Fruit fly (Drosophila melanogaster): Measurements from ENCODE around the gene CG17258.

Gene CG17258

DNA sequence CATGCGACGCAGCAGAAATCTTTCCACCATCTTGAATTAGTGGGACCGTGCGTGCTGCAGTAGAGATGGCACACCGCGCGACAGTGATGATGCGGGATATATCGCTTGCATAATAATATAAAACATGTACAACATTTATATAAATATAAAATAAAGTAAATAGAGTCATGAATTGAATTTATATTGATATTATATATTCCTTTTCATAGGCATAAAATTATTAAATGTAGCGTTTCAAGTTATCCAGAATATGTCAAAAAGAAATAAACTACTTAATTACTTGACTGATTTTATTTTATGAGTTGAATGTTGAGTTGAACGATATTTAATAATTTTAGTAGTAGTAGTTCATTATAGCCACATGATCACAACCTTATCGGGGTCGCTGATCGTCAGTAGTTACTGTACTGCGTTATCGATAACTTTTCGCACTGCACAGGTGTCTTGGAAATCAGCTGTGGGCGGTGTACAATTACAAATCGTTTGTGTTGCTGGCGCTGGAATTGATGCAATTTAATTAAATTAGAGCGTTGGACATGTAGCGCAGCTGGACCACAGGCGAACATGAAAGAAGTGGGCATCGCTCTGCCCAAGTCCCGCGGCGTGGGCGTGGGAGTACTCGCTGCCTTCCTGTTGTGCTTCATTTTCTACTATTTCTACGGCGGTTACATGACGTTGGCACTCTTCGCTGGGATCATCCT, 47.3 kb downstream of the CG17258 start, which contains the start of the genes Chd1 and Bem46 (continued):
- TF ChIP-seq tio (GFP tag; optimal IDR thresholded peaks at IDR 0.05) (no peak), HLHmδ (GFP tag; optimal IDR thresholded peaks at IDR 0.05) (no peak), CG30431 (GFP tag; optimal IDR thresholded peaks at IDR 0.05) (peak; percentile 72), Spps (tag; optimal IDR thresholded peaks at IDR 0.05) (peak; percentile 46), CG12155 (GFP tag; optimal IDR thresholded peaks at IDR 0.05) (peak; percentile 88), Fer1 (GFP tag; optimal IDR thresholded peaks at IDR 0.05) (peak; percentile 72), Stat92E (GFP tag; optimal IDR thresholded peaks at IDR 0.05) (no peak), Max (GFP tag; optimal IDR thresholded peaks at IDR 0.05) (peak; percentile 70), Asciz (GFP tag; optimal IDR thresholded peaks at IDR 0.05) (no peak), CG7928 (GFP tag; optimal IDR thresholded peaks at IDR 0.05) (peak; percentile 38), CG1024 (GFP tag; IDR thresholded peaks at IDR 0.05) (0 out of 2 replicates have a peak, but pooled peaks have one; percentile 7), cas (GFP tag; IDR thresholded peaks at IDR 0.05) (no peak; the same call in 1 of the 2 replicates), btn (GFP tag; optimal IDR thresholded peaks at IDR 0.05) (no peak), CG6683 (GFP tag; optimal IDR thresholded peaks at IDR 0.05) (peak; percentile 50), Meics (GFP tag; optimal IDR thresholded peaks at IDR 0.05) (peak; percentile 88), CG10321 (GFP tag; IDR thresholded peaks at IDR 0.05) (peak; percentile 33; the same call in 1 of the 2 replicates), Dbx (GFP tag; IDR thresholded peaks at IDR 0.05) (peak; percentile 89), CG3281 (GFP tag; optimal IDR thresholded peaks at IDR 0.05) (peak; percentile 81), CG14441 (GFP tag; IDR thresholded peaks at IDR 0.05) (peak; percentile 78), Abd-B (GFP tag; optimal IDR thresholded peaks at IDR 0.05) (peak; percentile 92), cg (GFP tag; optimal IDR thresholded peaks at IDR 0.05) (no peak), CG34224 (GFP tag; IDR thresholded peaks at IDR 0.05; ENCODE audit: partially characterized antibody) (no peak; the same call in 2 of the 3 replicates), CG8388 (GFP tag; optimal IDR thresholded peaks at IDR 0.05) (peak; percentile 91), sd (tag; optimal IDR thresholded peaks at IDR 0.05) (no peak), otp (GFP tag; IDR thresholded peaks at IDR 0.05) (peak; percentile 69; the same call in 1 of the 3 replicates), dpn (GFP tag; optimal IDR thresholded peaks at IDR 0.05) (peak; percentile 75 to 89), row (GFP tag; IDR thresholded peaks at IDR 0.05) (peak; percentile 95), Taf1 (GFP tag; IDR thresholded peaks at IDR 0.05) (peak; percentile 64; the same call in 1 of the 2 replicates), H15 (GFP tag; IDR thresholded peaks at IDR 0.05) (peak; percentile 80), BEAF-32 (GFP tag; optimal IDR thresholded peaks at IDR 0.05) (peak; percentile 75), chn (GFP tag; optimal IDR thresholded peaks at IDR 0.05) (peak; percentile 82), corto (GFP tag; optimal IDR thresholded peaks at IDR 0.05) (no peak), CG12769 (tag; optimal IDR thresholded peaks at IDR 0.05) (no peak), gt (GFP tag; IDR thresholded peaks at IDR 0.05) (0 out of 2 replicates have a peak, but pooled peaks have one; percentile 28), disco-r (GFP tag; optimal IDR thresholded peaks at IDR 0.05) (peak; percentile 12), vnd (GFP tag; IDR thresholded peaks at IDR 0.05; ENCODE audit: partially characterized antibody) (no peak), hb (GFP tag; IDR thresholded peaks at IDR 0.05; ENCODE audit: partially characterized antibody) (no peak), CG7839 (tag; optimal IDR thresholded peaks at IDR 0.05) (peak; percentile 88), exex (tag; optimal IDR thresholded peaks at IDR 0.05) (no peak), H2.0 (GFP tag; IDR thresholded peaks at IDR 0.05) (peak; percentile 79), pfk (GFP tag; optimal IDR thresholded peaks at IDR 0.05) (peak; percentile 44), NC2α (GFP tag; optimal IDR thresholded peaks at IDR 0.05) (no peak), CG12391 (tag; optimal IDR thresholded peaks at IDR 0.05) (peak; percentile 91), bowl (GFP tag; IDR thresholded peaks at IDR 0.05) (no peak), nom (GFP tag; optimal IDR thresholded peaks at IDR 0.05) (peak; percentile 32), CG1602 (GFP tag; optimal IDR thresholded peaks at IDR 0.05) (peak; percentile 88), Nf-YA (GFP tag; IDR thresholded peaks at IDR 0.05) (peak; percentile 55; the same call in 1 of the 2 replicates), maf-S (GFP tag; optimal IDR thresholded peaks at IDR 0.05) (peak; percentile 61)
